Fruit fly (Drosophila melanogaster): Measurements from ENCODE around the gene GCC185.
A peak's percentile ranks its signal among the peaks of the same experiment; 100 is the strongest.

GCC185 gene

DNA sequence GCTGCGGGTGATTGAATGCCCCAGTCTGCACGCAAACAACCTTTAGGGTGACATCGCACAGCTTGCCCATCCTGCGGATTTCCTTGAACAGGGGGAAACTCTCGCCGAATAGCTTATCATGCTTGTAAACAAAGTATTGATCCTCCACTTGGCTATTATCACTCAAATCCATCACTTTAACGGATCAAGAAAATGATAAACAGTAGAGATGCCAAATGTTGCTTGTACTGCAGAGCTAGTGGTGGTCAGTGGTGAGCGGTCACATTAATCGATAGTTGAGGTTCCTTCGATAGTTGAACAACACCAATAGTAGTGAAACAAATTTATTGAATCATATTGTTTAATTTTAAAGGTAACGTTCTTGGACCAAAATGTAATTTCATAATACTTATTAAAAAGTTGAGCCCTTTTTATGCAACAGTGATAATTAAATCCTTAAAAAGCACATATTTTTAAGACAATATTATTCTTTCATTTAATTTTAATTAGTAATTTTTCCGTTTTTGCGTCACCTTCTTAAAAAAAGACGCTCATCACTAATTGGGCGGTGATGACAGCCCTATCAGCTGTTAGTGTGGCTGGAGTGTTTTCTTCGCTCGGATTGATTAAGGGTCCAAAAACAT is at the start of gene GCC185, which contains the start of gene KLHL18 (continued):
- no peak for TF ChIP-seq CG34376 (GFP tag; optimal IDR thresholded peaks at IDR 0.05)
- peak; percentile 82 for TF ChIP-seq Aef1 (GFP tag; IDR thresholded peaks at IDR 0.05)
- no peak for TF ChIP-seq pros (GFP tag; optimal IDR thresholded peaks at IDR 0.05)
- peak; percentile 93 for TF ChIP-seq CG30403 (GFP tag; optimal IDR thresholded peaks at IDR 0.05)
- TF ChIP-seq eyg (GFP tag; optimal IDR thresholded peaks at IDR 0.05), result no peak
- 0 out of 3 replicates have a peak, but pooled peaks have one; percentile 66 for TF ChIP-seq CG11456 (GFP tag; IDR thresholded peaks at IDR 0.05)
- TF ChIP-seq CG9609 (GFP tag; optimal IDR thresholded peaks at IDR 0.05), result peak; percentile 24
- peak; percentile 74 for TF ChIP-seq CG18476 (GFP tag; optimal IDR thresholded peaks at IDR 0.05)
- TF ChIP-seq mam (GFP tag; optimal IDR thresholded peaks at IDR 0.05), result peak; percentile 85
- TF ChIP-seq Nf-YA (GFP tag; IDR thresholded peaks at IDR 0.05), result no peak
- no peak for TF ChIP-seq Kr (GFP tag; optimal IDR thresholded peaks at IDR 0.05)
- TF ChIP-seq hb (GFP tag; IDR thresholded peaks at IDR 0.05; ENCODE audit: partially characterized antibody), result peak; percentile 78
- TF ChIP-seq Spps (tag; optimal IDR thresholded peaks at IDR 0.05), result peak; percentile 45
- TF ChIP-seq pzg (GFP tag; optimal IDR thresholded peaks at IDR 0.05), result peak; percentile 42
- TF ChIP-seq CG2120 (GFP tag; optimal IDR thresholded peaks at IDR 0.05), result peak; percentile 87
- no peak for TF ChIP-seq dimm (GFP tag; IDR thresholded peaks at IDR 0.05)
- peak; percentile 63 for TF ChIP-seq nerfin-1 (tag; optimal IDR thresholded peaks at IDR 0.05)
- TF ChIP-seq CG17568 (GFP tag; optimal IDR thresholded peaks at IDR 0.05), result no peak
- TF ChIP-seq CG17912 (GFP tag; optimal IDR thresholded peaks at IDR 0.05), result no peak
- peak; percentile 36; the same call in 1 of the 2 replicates for TF ChIP-seq Dip2 (GFP tag; IDR thresholded peaks at IDR 0.05)
- no peak for TF ChIP-seq salm (tag; optimal IDR thresholded peaks at IDR 0.05)
- TF ChIP-seq CG12071 (GFP tag; optimal IDR thresholded peaks at IDR 0.05), result no peak
- TF ChIP-seq CG6791 (GFP tag; IDR thresholded peaks at IDR 0.05; ENCODE audit: partially characterized antibody), result peak; percentile 74
- peak; percentile 95 for TF ChIP-seq Elba2 (GFP tag; optimal IDR thresholded peaks at IDR 0.05)
- TF ChIP-seq Hr3 (GFP tag; optimal IDR thresholded peaks at IDR 0.05), result peak; percentile 91
- no peak for TF ChIP-seq cg (GFP tag; optimal IDR thresholded peaks at IDR 0.05)
- peak; percentile 16 for TF ChIP-seq CG12299 (tag; optimal IDR thresholded peaks at IDR 0.05)
- TF ChIP-seq CG12659 (GFP tag; optimal IDR thresholded peaks at IDR 0.05), result peak; percentile 68
- no peak for TF ChIP-seq prd (optimal IDR thresholded peaks at IDR 0.05)
- peak; percentile 89 for TF ChIP-seq prd (GFP tag; IDR thresholded peaks at IDR 0.05)
- TF ChIP-seq Atf3 (GFP tag; optimal IDR thresholded peaks at IDR 0.05), result peak; percentile 36
- no peak; the same call in 1 of the 2 replicates for TF ChIP-seq CG1024 (GFP tag; IDR thresholded peaks at IDR 0.05)
- peak; percentile 69 for TF ChIP-seq twi (tag; optimal IDR thresholded peaks at IDR 0.05)
- peak; percentile 58 for TF ChIP-seq CG31224 (GFP tag; IDR thresholded peaks at IDR 0.05)
- TF ChIP-seq CG6683 (GFP tag; optimal IDR thresholded peaks at IDR 0.05), result peak; percentile 27
- TF ChIP-seq Camta (GFP tag; optimal IDR thresholded peaks at IDR 0.05), result peak; percentile 61
- no peak for TF ChIP-seq abd-A (tag; optimal IDR thresholded peaks at IDR 0.05)
- TF ChIP-seq CG30020 (tag; optimal IDR thresholded peaks at IDR 0.05), result peak; percentile 68
- peak; percentile 56; the same call in 1 of the 3 replicates for TF ChIP-seq zfh1 (GFP tag; IDR thresholded peaks at IDR 0.05)
- no peak for TF ChIP-seq CG43689 (GFP tag; IDR thresholded peaks at IDR 0.05)
- TF ChIP-seq CG2889 (GFP tag; IDR thresholded peaks at IDR 0.05), result peak; percentile 59; the same call in 1 of the 3 replicates
- TF ChIP-seq Doc2 (GFP tag; IDR thresholded peaks at IDR 0.05), result peak; percentile 42; the same call in 1 of the 2 replicates
- TF ChIP-seq CG18011 (GFP tag; optimal IDR thresholded peaks at IDR 0.05), result no peak
- TF ChIP-seq CG17361 (GFP tag; IDR thresholded peaks at IDR 0.05), result peak; percentile 92
- no peak for TF ChIP-seq Trl (optimal IDR thresholded peaks at IDR 0.05)
- TF ChIP-seq Trl (GFP tag; optimal IDR thresholded peaks at IDR 0.05), result peak; percentile 39
- peak; percentile 95 for TF ChIP-seq Ets65A (GFP tag)
- TF ChIP-seq Ssrp (tag; optimal IDR thresholded peaks at IDR 0.05), result peak; percentile 71
- TF ChIP-seq MTF-1 (GFP tag; optimal IDR thresholded peaks at IDR 0.05; ENCODE audit: borderline replicate concordance), result no peak
- no peak for TF ChIP-seq mirr (GFP tag; optimal IDR thresholded peaks at IDR 0.05)
- TF ChIP-seq pb (GFP tag; optimal IDR thresholded peaks at IDR 0.05), result no peak

Data from whole organism, embryonic.